Worm (Caenorhabditis elegans) whole organism, mixed stage, embryonic: ENCODE data around the gene D2096.7.
"Not testable (repeated sequence)": the region's sequence is repeated elsewhere in the genome, so short reads cannot be mapped to it uniquely, and the experiment has no call there.

Experiments used
- M03D4.4 ChIP-seq: sonication (generic microtip); optimal IDR thresholded peaks from 2 replicates; lab custom pipeline; 2017; ENCODE audit warnings: mild to moderate bottlenecking, missing genetic modification characterization, missing compliant biosample characterization
- bed-3 ChIP-seq: fragments of 200-800 bp; sonication (Bioruptor generic); optimal IDR thresholded peaks from 3 replicates; lab custom pipeline; 2018; ENCODE audit warnings: mild to moderate bottlenecking, missing genetic modification characterization, moderate library complexity, missing compliant biosample characterization
- blmp-1 ChIP-seq: fragments of 150-350 bp; optimal IDR thresholded peaks from 2 replicates; lab custom pipeline; 2014; ENCODE audit warnings: missing biosample characterization, missing genetic modification characterization
- ceh-39 ChIP-seq: fragments of 150-350 bp; optimal IDR thresholded peaks from 2 replicates; lab custom pipeline; 2014; ENCODE audit warnings: missing biosample characterization, missing genetic modification characterization
- ceh-43 ChIP-seq: fragments of 200-800 bp; sonication (Bioruptor generic); optimal IDR thresholded peaks from 2 replicates; lab custom pipeline; 2018; ENCODE audit warnings: mild to moderate bottlenecking, missing genetic modification characterization, moderate library complexity, missing compliant biosample characterization
- ceh-83 ChIP-seq: fragments of 200-800 bp; sonication (Bioruptor generic); optimal IDR thresholded peaks from 2 replicates; lab custom pipeline; 2018; ENCODE audit warnings: mild to moderate bottlenecking, missing genetic modification characterization, missing compliant biosample characterization
- ces-1 ChIP-seq: fragments of 150-350 bp; optimal IDR thresholded peaks from 2 replicates; lab custom pipeline; 2014; ENCODE audit warnings: missing biosample characterization, missing genetic modification reagents, missing genetic modification characterization
- cnd-1 ChIP-seq: fragments of 200-800 bp; sonication (Bioruptor generic); optimal IDR thresholded peaks from 2 replicates; lab custom pipeline; 2018; ENCODE audit warnings: mild to moderate bottlenecking, missing genetic modification characterization, missing compliant biosample characterization
- drap-1 ChIP-seq: fragments of 200-800 bp; sonication (Bioruptor generic); optimal IDR thresholded peaks from 3 replicates; lab custom pipeline; 2018; ENCODE audit warnings: mild to moderate bottlenecking, missing genetic modification characterization, missing compliant biosample characterization
- elt-1 ChIP-seq: sonication (generic microtip); optimal IDR thresholded peaks from 2 replicates; lab custom pipeline; 2017; ENCODE audit warnings: missing genetic modification characterization, mild to moderate bottlenecking, missing compliant biosample characterization, antibody characterized with exemption, moderate library complexity, borderline replicate concordance; ENCODE audit not compliant: insufficient read depth
- elt-3 ChIP-seq: fragments of 150-350 bp; optimal IDR thresholded peaks from 2 replicates; lab custom pipeline; 2014; ENCODE audit warnings: missing biosample characterization, missing genetic modification characterization
- flh-1 ChIP-seq: fragments of 200-800 bp; sonication (Bioruptor generic); optimal IDR thresholded peaks from 2 replicates; lab custom pipeline; 2018; ENCODE audit warnings: mild to moderate bottlenecking, missing genetic modification characterization, moderate library complexity, missing compliant biosample characterization
- ham-2 ChIP-seq: fragments of 200-800 bp; sonication (Bioruptor generic); optimal IDR thresholded peaks from 2 replicates; lab custom pipeline; 2018; ENCODE audit warnings: mild to moderate bottlenecking, missing genetic modification characterization, missing compliant biosample characterization
- hlh-1 ChIP-seq: fragments of 150-350 bp; optimal IDR thresholded peaks from 2 replicates; lab custom pipeline; 2014; ENCODE audit warnings: missing biosample characterization, missing genetic modification reagents, missing genetic modification characterization
- lin-13 ChIP-seq: fragments of 150-350 bp; optimal IDR thresholded peaks from 2 replicates; lab custom pipeline; 2014; ENCODE audit warnings: missing biosample characterization, missing genetic modification characterization
- lin-32 ChIP-seq: fragments of 200-800 bp; sonication (Bioruptor generic); optimal IDR thresholded peaks from 2 replicates; lab custom pipeline; 2018; ENCODE audit warnings: mild to moderate bottlenecking, missing genetic modification characterization, missing compliant biosample characterization
- lsy-2 ChIP-seq: fragments of 150-350 bp; optimal IDR thresholded peaks from 2 replicates; lab custom pipeline; 2014; ENCODE audit warnings: missing biosample characterization, missing genetic modification characterization
- mab-5 ChIP-seq: fragments of 150-350 bp; optimal IDR thresholded peaks from 2 replicates; lab custom pipeline; 2014; ENCODE audit warnings: missing biosample characterization, missing genetic modification characterization
- mep-1 ChIP-seq: fragments of 150-350 bp; optimal IDR thresholded peaks from 2 replicates; lab custom pipeline; 2017; ENCODE audit warnings: missing biosample characterization, missing genetic modification reagents, missing genetic modification characterization, inconsistent platforms
- nhr-12 ChIP-seq: fragments of 150-350 bp; optimal IDR thresholded peaks from 2 replicates; lab custom pipeline; 2014; ENCODE audit warnings: missing biosample characterization, missing genetic modification characterization
- nhr-2 ChIP-seq: fragments of 150-350 bp; optimal IDR thresholded peaks from 2 replicates; lab custom pipeline; 2014; ENCODE audit warnings: missing biosample characterization, missing genetic modification characterization
- nhr-237 ChIP-seq: fragments of 150-350 bp; optimal IDR thresholded peaks from 2 replicates; lab custom pipeline; 2014; ENCODE audit warnings: missing biosample characterization, missing genetic modification characterization
- nhr-28 ChIP-seq: fragments of 150-350 bp; optimal IDR thresholded peaks from 2 replicates; lab custom pipeline; 2014; ENCODE audit warnings: missing biosample characterization, missing genetic modification characterization
- nhr-76 ChIP-seq: sonication (generic microtip); optimal IDR thresholded peaks from 2 replicates; lab custom pipeline; 2017; ENCODE audit warnings: missing biosample characterization, missing genetic modification characterization
- pha-4 ChIP-seq: fragments of 150-350 bp; optimal IDR thresholded peaks from 2 replicates; lab custom pipeline; 2018; ENCODE audit warnings: missing biosample characterization, missing genetic modification reagents, missing genetic modification characterization
- sem-2 ChIP-seq: fragments of 200-800 bp; sonication (Bioruptor generic); optimal IDR thresholded peaks from 2 replicates; lab custom pipeline; 2018; ENCODE audit warnings: mild to moderate bottlenecking, missing genetic modification characterization, missing compliant biosample characterization
- snpc-4 ChIP-seq: fragments of 150-350 bp; optimal IDR thresholded peaks from 2 replicates; lab custom pipeline; 2014; ENCODE audit warnings: missing biosample characterization, missing genetic modification characterization
- sptf-1 ChIP-seq: sonication (generic microtip); optimal IDR thresholded peaks from 2 replicates; lab custom pipeline; 2017; ENCODE audit warnings: mild to moderate bottlenecking, missing genetic modification characterization, moderate library complexity, missing compliant biosample characterization
- tbx-8 ChIP-seq: fragments of 200-800 bp; sonication (Bioruptor generic); optimal IDR thresholded peaks from 2 replicates; lab custom pipeline; 2018; ENCODE audit warnings: mild to moderate bottlenecking, missing genetic modification characterization, moderate library complexity, missing compliant biosample characterization
- unc-120 ChIP-seq: sonication (generic microtip); optimal IDR thresholded peaks from 2 replicates; lab custom pipeline; 2017; ENCODE audit warnings: missing genetic modification characterization, missing compliant biosample characterization; ENCODE audit not compliant: poor library complexity, severe bottlenecking
- unc-39 ChIP-seq: fragments of 150-350 bp; optimal IDR thresholded peaks from 2 replicates; lab custom pipeline; 2014; ENCODE audit warnings: missing biosample characterization, missing genetic modification characterization
- unc-62 ChIP-seq: fragments of 150-350 bp; optimal IDR thresholded peaks from 2 replicates; lab custom pipeline; 2014; ENCODE audit warnings: missing biosample characterization, missing genetic modification reagents, missing genetic modification characterization
- zip-8 ChIP-seq: fragments of 150-350 bp; optimal IDR thresholded peaks from 2 replicates; lab custom pipeline; 2014; ENCODE audit warnings: missing biosample characterization, missing genetic modification characterization
- ztf-11 ChIP-seq: fragments of 150-350 bp; optimal IDR thresholded peaks from 2 replicates; lab custom pipeline; 2014; ENCODE audit warnings: missing biosample characterization, missing genetic modification characterization

The D2096.7 gene

DNA sequence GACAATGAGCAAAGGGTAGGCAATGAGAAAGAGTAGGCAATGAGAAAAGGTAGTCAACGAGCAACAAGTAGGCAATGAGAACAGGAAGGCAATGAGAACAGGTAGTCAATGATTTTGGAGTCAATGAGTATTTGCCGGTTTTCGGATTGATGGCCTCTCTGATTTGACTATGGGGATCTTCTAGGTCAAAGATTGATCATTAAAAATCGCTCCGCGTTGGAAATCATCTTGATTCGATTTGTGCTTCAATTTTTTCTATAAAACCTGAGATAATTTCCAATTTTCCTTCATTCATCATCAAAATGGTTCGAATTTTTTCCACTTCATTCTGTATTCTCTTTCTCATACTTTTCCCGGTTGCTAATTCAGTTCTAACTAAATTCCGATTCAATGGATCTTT, 25.4 kb downstream of the D2096.7 start, which contains the start of gene F17E9.16:
TSS of gene F17E9.16 (plus strand) at position 301 of the 400 bp plus-strand sequence.
- TF ChIP-seq tbx-8 (GFP tag; lab: Kevin White, UChicago); elt-3 (tag; lab: Kevin White, UChicago); cnd-1 (tag; lab: Kevin White, UChicago): not testable (repeated sequence)

DNA sequence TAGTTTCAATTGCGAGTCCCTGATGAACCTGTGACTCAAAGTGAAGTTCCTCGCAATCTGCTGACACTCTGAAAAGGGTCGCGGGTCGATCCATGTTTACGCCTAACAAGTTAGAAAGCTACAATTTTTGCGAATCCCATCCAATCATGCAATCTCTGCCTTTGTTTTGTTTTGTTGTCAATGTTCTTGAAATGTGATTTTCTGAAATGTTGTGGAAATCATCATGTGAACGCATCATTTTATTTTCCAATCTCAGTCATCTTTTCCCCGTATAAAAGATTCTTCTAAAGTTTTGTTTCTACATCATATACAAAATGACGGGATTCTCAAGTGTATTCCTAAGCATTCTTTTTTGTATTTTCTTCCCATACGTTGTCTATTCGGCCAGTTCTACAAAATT, 29.4 kb downstream of the D2096.7 start, which contains the start of gene F17E9.4:
TSS of gene F17E9.4 (plus strand) at position 301 of the 400 bp plus-strand sequence.
- no peak for TF ChIP-seq flh-1 (GFP tag; lab: Kevin White, UChicago)
- TF ChIP-seq blmp-1 = no peak
- TF ChIP-seq nhr-2 (tag; lab: Kevin White, UChicago) = no peak
- no peak for TF ChIP-seq sptf-1 (tag; lab: Kevin White, UChicago)

DNA sequence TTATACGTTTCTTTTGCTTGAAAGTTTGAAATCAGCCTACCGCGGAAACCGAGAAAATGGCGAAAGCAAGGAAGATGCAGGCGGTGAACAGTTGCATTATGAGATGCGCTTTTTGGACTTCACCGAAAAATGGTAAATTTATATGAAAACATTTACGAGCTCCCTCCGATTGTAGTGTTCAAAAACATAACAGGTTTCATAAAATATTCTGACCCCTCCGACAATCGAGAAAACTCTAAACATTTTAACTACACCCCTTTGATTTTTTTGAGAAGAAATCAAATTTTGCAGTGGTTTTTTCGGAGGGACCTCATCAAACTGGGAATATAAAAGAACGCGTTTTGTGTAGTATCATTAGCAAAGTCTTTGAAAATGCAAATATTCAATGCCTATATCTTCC, 30.4 kb downstream of the D2096.7 start, which contains the start of the genes F17E9.18 and F17E9.15:
TSS of gene F17E9.18 (minus strand) at position 101 of the 400 bp plus-strand sequence.
TSS of gene F17E9.15 (plus strand) at position 368 of the 400 bp plus-strand sequence.
- no peak for TF ChIP-seq blmp-1
- no peak for TF ChIP-seq cnd-1 (tag; lab: Kevin White, UChicago)
- TF ChIP-seq ztf-11 = no peak
- no peak for TF ChIP-seq bed-3 (GFP tag; lab: Kevin White, UChicago)
- TF ChIP-seq unc-62 = no peak
- TF ChIP-seq unc-120 = no peak
- no peak for TF ChIP-seq tbx-8 (GFP tag; lab: Kevin White, UChicago)
- TF ChIP-seq ceh-83 (GFP tag; lab: Kevin White, UChicago) = no peak
- no peak for TF ChIP-seq sem-2
- TF ChIP-seq nhr-76 = no peak
- no peak for TF ChIP-seq flh-1 (GFP tag; lab: Kevin White, UChicago)

DNA sequence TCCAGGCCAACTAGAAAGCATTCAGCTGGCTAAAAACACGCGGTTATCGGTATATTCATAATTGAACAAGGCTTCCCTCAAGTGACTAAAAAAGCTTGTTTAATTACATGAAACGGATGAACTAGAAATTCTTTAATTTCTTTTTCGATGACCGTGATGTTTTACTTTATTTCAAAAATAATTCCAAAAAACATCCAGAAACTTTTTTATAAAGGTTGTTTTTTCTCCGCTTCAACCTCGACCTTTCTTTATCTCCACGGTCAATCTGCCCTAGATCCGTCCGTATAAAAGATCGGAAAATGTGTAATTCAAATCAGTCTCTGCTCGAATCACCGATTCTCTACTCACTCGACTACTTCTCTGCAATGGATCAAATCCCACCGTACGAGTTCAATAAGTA, 31.9 kb downstream of the D2096.7 start, which contains the start of gene F17E9.5:
TSS of gene F17E9.5 (plus strand) at position 301 of the 400 bp plus-strand sequence.
- TF ChIP-seq zip-8 (tag; lab: Kevin White, UChicago) (no peak), drap-1 (GFP tag; lab: Kevin White, UChicago) (no peak), blmp-1 (no peak), snpc-4 (tag; lab: Kevin White, UChicago) (no peak), nhr-28 (tag; lab: Kevin White, UChicago) (no peak), lsy-2 (tag; lab: Kevin White, UChicago) (no peak), unc-39 (no peak)
- TF ChIP-seq, all 35 proteins: peak for 0

DNA sequence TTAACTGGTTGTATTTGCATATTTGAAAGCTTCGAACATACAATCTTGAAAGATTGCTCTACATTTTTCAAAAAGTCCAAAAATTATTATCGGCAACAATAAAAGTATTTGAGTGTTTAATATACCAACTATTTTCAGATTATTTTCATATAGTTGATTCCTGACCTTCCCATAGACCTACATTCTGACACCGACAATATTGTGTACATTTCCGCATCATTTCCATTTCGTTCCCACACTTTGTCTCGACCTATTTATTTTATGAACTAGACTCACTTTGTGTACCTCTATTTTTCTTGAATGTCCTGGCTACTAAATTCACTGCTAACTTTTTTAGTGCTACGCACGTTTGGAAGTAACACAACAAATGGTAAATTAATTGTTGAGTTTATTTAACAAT, 35.0 kb downstream of the D2096.7 start, which contains the start of gene lgc-5:
TSS of gene lgc-5 (plus strand) at position 301 of the 400 bp plus-strand sequence.
- TF ChIP-seq unc-120 (no peak), flh-1 (GFP tag; lab: Kevin White, UChicago) (no peak)
- TF ChIP-seq, all 35 proteins: peak for 0

DNA sequence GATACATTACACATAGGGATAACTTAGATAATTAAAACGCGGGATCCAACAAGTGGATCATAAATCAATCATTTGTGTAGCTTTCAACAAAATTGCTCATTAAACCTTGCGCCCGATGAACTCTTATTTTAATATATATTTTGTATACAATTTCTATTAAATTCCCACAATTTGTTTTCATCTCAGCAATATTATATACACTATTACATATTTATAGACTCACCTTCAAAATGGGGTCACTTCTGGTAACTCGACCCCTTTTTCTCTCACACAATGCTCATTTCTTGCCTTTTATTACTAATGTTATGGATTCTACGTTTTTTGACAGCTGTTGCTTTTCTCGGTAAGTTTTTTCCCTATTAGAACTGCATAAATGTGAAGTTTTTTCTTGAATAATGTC, 37.8 kb downstream of the D2096.7 start, which contains the start of gene lgc-6:
TSS of gene lgc-6 (plus strand) at position 301 of the 400 bp plus-strand sequence.
- no peak for TF ChIP-seq sptf-1 (tag; lab: Kevin White, UChicago)

DNA sequence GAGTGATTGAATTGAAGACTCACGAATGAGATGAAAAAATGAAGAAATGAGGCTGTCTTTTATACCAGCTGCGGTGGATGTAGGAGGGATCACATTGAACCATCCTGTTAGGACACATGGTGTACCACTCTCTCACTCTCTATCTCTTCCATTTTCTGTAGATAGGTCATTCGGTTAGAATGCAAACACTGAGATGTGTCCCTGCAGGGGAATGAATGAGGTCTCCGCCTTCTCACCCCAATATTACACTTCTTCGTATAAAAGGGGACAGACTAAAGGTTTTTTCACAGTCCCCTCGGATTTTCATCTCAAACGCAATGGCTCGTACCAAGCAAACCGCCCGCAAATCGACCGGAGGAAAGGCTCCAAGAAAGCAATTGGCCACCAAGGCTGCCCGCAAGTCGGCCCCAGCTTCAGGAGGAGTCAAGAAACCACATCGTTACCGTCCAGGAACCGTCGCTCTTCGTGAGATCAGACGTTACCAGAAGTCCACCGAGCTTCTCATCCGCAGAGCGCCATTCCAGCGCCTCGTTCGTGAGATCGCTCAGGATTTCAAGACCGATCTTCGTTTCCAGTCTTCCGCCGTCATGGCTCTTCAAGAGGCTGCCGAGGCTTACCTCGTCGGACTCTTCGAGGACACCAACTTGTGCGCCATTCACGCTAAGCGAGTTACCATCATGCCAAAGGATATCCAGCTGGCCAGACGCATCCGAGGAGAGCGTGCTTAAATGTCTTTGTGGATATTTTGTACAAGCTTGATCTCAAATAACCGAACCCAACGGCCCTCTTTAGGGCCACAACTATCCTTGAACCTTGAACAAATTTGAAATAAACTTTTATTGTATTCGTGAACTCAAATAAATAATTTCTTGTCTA, 43.2 kb downstream of the D2096.7 start, which contains the start of gene his-32:
TSS of gene his-32 (plus strand) at position 318 of the 876 bp plus-strand sequence.
- TF ChIP-seq unc-62 = peak; percentile 89
- peak; percentile 99 for TF ChIP-seq ceh-39
- TF ChIP-seq nhr-237 (tag; lab: Kevin White, UChicago) = no peak
- peak; percentile 87 for TF ChIP-seq nhr-12 (tag; lab: Kevin White, UChicago)
- peak; percentile 45 for TF ChIP-seq ceh-43 (GFP tag; lab: Kevin White, UChicago)
- TF ChIP-seq tbx-8 (GFP tag; lab: Kevin White, UChicago) = peak; percentile 72
- TF ChIP-seq hlh-1 (tag; lab: Kevin White, UChicago) = peak; percentile 64
- peak; percentile 95 for TF ChIP-seq cnd-1 (tag; lab: Kevin White, UChicago)
- peak; percentile 39 for TF ChIP-seq ces-1
- TF ChIP-seq mab-5 (tag; lab: Kevin White, UChicago) = no peak
- peak; percentile 63 for TF ChIP-seq drap-1 (GFP tag; lab: Kevin White, UChicago)
- peak; percentile 96 for TF ChIP-seq unc-39
- peak; percentile 98 for TF ChIP-seq lin-13 (tag; lab: Kevin White, UChicago)
- peak; percentile 65 for TF ChIP-seq lin-32 (GFP tag; lab: Kevin White, UChicago)
- TF ChIP-seq snpc-4 (tag; lab: Kevin White, UChicago) = no peak
- TF ChIP-seq blmp-1 = no peak
- no peak for TF ChIP-seq ham-2 (GFP tag; lab: Kevin White, UChicago)
- TF ChIP-seq pha-4 (tag; lab: Kevin White, UChicago) = peak; percentile 92
- peak; percentile 92 for TF ChIP-seq mep-1 (tag; lab: Kevin White, UChicago)
- TF ChIP-seq sem-2 = peak; percentile 78
- no peak for TF ChIP-seq nhr-76
- TF ChIP-seq M03D4.4 = peak; percentile 75
- peak; percentile 20 for TF ChIP-seq elt-1 (tag; lab: Kevin White, UChicago)
- peak; percentile 98 for TF ChIP-seq ztf-11
- peak; percentile 76 for TF ChIP-seq nhr-2 (tag; lab: Kevin White, UChicago)
- TF ChIP-seq flh-1 (GFP tag; lab: Kevin White, UChicago) = no peak
